Fruit fly (Drosophila melanogaster) whole organism, adult: Measurements from ENCODE around the gene mGluR.

Experiments
- CG11617 ChIP-seq: fragments of 200-800 bp; sonication (Bioruptor generic); optimal IDR thresholded peaks from 2 replicates; lab custom pipeline; 2017; ENCODE audit warnings: mild to moderate bottlenecking, missing biosample characterization, missing genetic modification reagents, missing genetic modification characterization
- CG12768 ChIP-seq: fragments of 200-800 bp; sonication (Bioruptor generic); optimal IDR thresholded peaks from 2 replicates; lab custom pipeline; 2017; ENCODE audit warnings: missing biosample characterization, missing genetic modification characterization, mild to moderate bottlenecking, moderate library complexity, missing genetic modification reagents
- CG7101 ChIP-seq: fragments of 200-800 bp; sonication (Bioruptor generic); optimal IDR thresholded peaks from 2 replicates; lab custom pipeline; 2018; ENCODE audit warnings: missing biosample characterization, mild to moderate bottlenecking, missing genetic modification characterization, moderate library complexity
- Mnt ChIP-seq: fragments of 200-800 bp; sonication (Bioruptor generic); optimal IDR thresholded peaks from 2 replicates; lab custom pipeline; 2016; ENCODE audit warnings: missing biosample characterization, mild to moderate bottlenecking, missing genetic modification characterization
- bab1 ChIP-seq: fragments of 200-800 bp; sonication (Bioruptor generic); optimal IDR thresholded peaks from 3 replicates; lab custom pipeline; 2019; ENCODE audit warnings: missing biosample characterization, mild to moderate bottlenecking, missing genetic modification characterization, moderate library complexity
- kay ChIP-seq: fragments of 200-800 bp; sonication (Bioruptor generic); peaks from one replicate; lab custom pipeline; 2016; ENCODE audit warnings: missing biosample characterization, missing genetic modification characterization, borderline replicate concordance

DNA sequence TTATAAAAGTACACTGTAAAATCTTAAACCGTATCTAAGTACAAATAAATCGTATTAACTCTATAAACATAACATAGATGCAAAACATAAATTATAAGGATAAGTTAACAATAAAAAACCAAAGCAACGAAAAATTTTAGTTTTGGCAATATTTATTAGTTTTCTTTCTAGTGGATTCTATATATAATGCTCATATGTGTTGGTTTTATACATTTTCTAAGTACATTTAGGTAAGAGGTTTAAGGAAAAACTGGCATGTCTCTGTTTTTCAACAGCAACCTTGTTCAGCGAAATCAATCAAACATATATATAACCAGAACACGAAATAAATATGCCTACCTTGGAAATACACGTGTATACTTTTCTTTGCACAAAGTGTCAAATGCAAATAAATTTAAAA lies 12.7 kb downstream of the mGluR start:
- no peak for TF ChIP-seq kay
- TF ChIP-seq bab1 (GFP tag; lab: Kevin White, UChicago): no peak
- TF ChIP-seq CG12768 (GFP tag; lab: Kevin White, UChicago): no peak
- TF ChIP-seq CG11617 (GFP tag; lab: Kevin White, UChicago): no peak
- TF ChIP-seq Mnt: no peak
- TF ChIP-seq CG7101 (tag; lab: Kevin White, UChicago): no peak
